Worm (Caenorhabditis elegans) whole organism, L4 larva: Measurements from ENCODE around the gene syg-1.

Experiments used
- D1046.2 ChIP-seq: fragments of 200-800 bp; sonication (Bioruptor generic); IDR thresholded peaks from 2 replicates; pipeline ENCODE4 v1.3.6; 2022; ENCODE audit warnings: missing genetic modification characterization, missing compliant biosample characterization
- F26F4.8 ChIP-seq: fragments of 200-800 bp; sonication (Bioruptor generic); conservative IDR thresholded peaks from 2 replicates; pipeline ENCODE4 v1.3.6; 2022; ENCODE audit warnings: missing genetic modification characterization, missing compliant biosample characterization
- F37D6.2 ChIP-seq: sonication (generic microtip); optimal IDR thresholded peaks from 2 replicates; lab custom pipeline; 2016; ENCODE audit warnings: mild to moderate bottlenecking, missing genetic modification characterization, missing compliant biosample characterization
- F44E2.7 ChIP-seq: fragments of 200-800 bp; sonication (Bioruptor generic); IDR thresholded peaks from 2 replicates; pipeline ENCODE4 v2.1.2; 2022; ENCODE audit warnings: missing genetic modification characterization, missing compliant biosample characterization
- F49E8.2 ChIP-seq: sonication (generic microtip); optimal IDR thresholded peaks from 2 replicates; lab custom pipeline; 2016; ENCODE audit warnings: missing compliant biosample characterization, mild to moderate bottlenecking, missing genetic modification characterization, borderline replicate concordance
- T20F7.1 ChIP-seq: fragments of 200-800 bp; sonication (Bioruptor generic); optimal IDR thresholded peaks from 2 replicates; lab custom pipeline; 2018; ENCODE audit warnings: mild to moderate bottlenecking, missing genetic modification characterization, missing compliant biosample characterization
- T26A8.4 ChIP-seq: fragments of 200-800 bp; sonication (Bioruptor generic); IDR thresholded peaks from 2 replicates; pipeline ENCODE4 v1.3.6; 2022; ENCODE audit warnings: missing genetic modification characterization, missing compliant biosample characterization
- Y75B8A.6 ChIP-seq: fragments of 200-800 bp; sonication (Bioruptor generic); IDR thresholded peaks from 2 replicates; pipeline ENCODE4 v1.3.6; 2022; ENCODE audit warnings: missing genetic modification reagents, missing genetic modification characterization, missing compliant biosample characterization
- ZK337.2 ChIP-seq: fragments of 200-800 bp; sonication (Bioruptor generic); IDR thresholded peaks from 2 replicates; pipeline ENCODE4 v1.3.6; 2022; ENCODE audit warnings: missing genetic modification reagents, missing genetic modification characterization, missing compliant biosample characterization
- aha-1 ChIP-seq: fragments of 150-350 bp; peaks from one replicate; lab custom pipeline; 2014; ENCODE audit warnings: missing biosample characterization, missing genetic modification characterization
- ceh-20 ChIP-seq: fragments of 200-800 bp; sonication (Bioruptor generic); IDR thresholded peaks from 2 replicates; pipeline ENCODE4 v1.3.6; 2022; ENCODE audit warnings: missing genetic modification reagents, missing genetic modification characterization, missing compliant biosample characterization
- ceh-32 ChIP-seq: sonication (generic microtip); optimal IDR thresholded peaks from 2 replicates; lab custom pipeline; 2016; ENCODE audit warnings: mild to moderate bottlenecking, missing genetic modification characterization, missing compliant biosample characterization; ENCODE audit not compliant: poor library complexity
- ceh-44 ChIP-seq: fragments of 200-800 bp; sonication (Bioruptor generic); IDR thresholded peaks from 2 replicates; pipeline ENCODE4 v1.3.6; 2022; ENCODE audit warnings: missing genetic modification reagents, missing genetic modification characterization, missing compliant biosample characterization
- ces-1 ChIP-seq: fragments of 150-350 bp; sonication (generic microtip); optimal IDR thresholded peaks from 4 replicates; lab custom pipeline; 2014; ENCODE audit warnings: missing biosample characterization, missing genetic modification reagents, missing genetic modification characterization
- daf-12 ChIP-seq: fragments of 150-350 bp; optimal IDR thresholded peaks from 2 replicates; lab custom pipeline; 2014; ENCODE audit warnings: missing biosample characterization, missing genetic modification reagents, missing genetic modification characterization
- daf-8 ChIP-seq: fragments of 200-800 bp; sonication (Bioruptor generic); IDR thresholded peaks from 2 replicates; pipeline ENCODE4 v1.3.6; 2022; ENCODE audit warnings: missing genetic modification characterization, missing compliant biosample characterization
- dmd-9 ChIP-seq: fragments of 200-800 bp; sonication (Bioruptor generic); IDR thresholded peaks from 2 replicates; pipeline ENCODE4 v1.3.6; 2022; ENCODE audit warnings: missing genetic modification reagents, missing genetic modification characterization, missing compliant biosample characterization
- dpl-1 ChIP-seq: fragments of 150-350 bp; optimal IDR thresholded peaks from 2 replicates; lab custom pipeline; 2014; ENCODE audit warnings: missing biosample characterization, missing genetic modification reagents, missing genetic modification characterization
- dve-1 ChIP-seq: sonication (generic microtip); optimal IDR thresholded peaks from 2 replicates; lab custom pipeline; 2017; ENCODE audit warnings: antibody characterized with exemption, mild to moderate bottlenecking, missing genetic modification characterization, missing compliant biosample characterization; ENCODE audit not compliant: insufficient read depth
- fkh-10 ChIP-seq: fragments of 150-350 bp; optimal IDR thresholded peaks from 2 replicates; lab custom pipeline; 2014; ENCODE audit warnings: missing biosample characterization, missing genetic modification reagents, missing genetic modification characterization
- hlh-30 ChIP-seq: sonication (generic microtip); optimal IDR thresholded peaks from 2 replicates; lab custom pipeline; 2017; ENCODE audit warnings: antibody characterized with exemption, mild to moderate bottlenecking, missing genetic modification characterization, missing compliant biosample characterization; ENCODE audit not compliant: insufficient read depth
- hmg-1.1 ChIP-seq: fragments of 200-800 bp; sonication (Bioruptor generic); IDR thresholded peaks from 2 replicates; pipeline ENCODE4 v1.3.6; 2022; ENCODE audit warnings: missing genetic modification reagents, missing genetic modification characterization, missing compliant biosample characterization
- lin-13 ChIP-seq: fragments of 150-350 bp; optimal IDR thresholded peaks from 2 replicates; lab custom pipeline; 2014; ENCODE audit warnings: missing biosample characterization, missing genetic modification reagents, missing genetic modification characterization
- lin-39 ChIP-seq: fragments of 150-350 bp; optimal IDR thresholded peaks from 2 replicates; lab custom pipeline; 2014; ENCODE audit warnings: missing biosample characterization, missing genetic modification reagents, missing genetic modification characterization
- lir-3 ChIP-seq: sonication (generic microtip); optimal IDR thresholded peaks from 2 replicates; lab custom pipeline; 2016; ENCODE audit warnings: mild to moderate bottlenecking, missing genetic modification characterization, missing compliant biosample characterization
- lsy-2 ChIP-seq, 2 experiments: fragments of 150-350 bp in 1 of 2; sonication (generic microtip) in 1 of 2; optimal IDR thresholded peaks; 2 replicates each; lab custom pipeline; 2014 to 2017; ENCODE audit warnings: missing biosample characterization in 2 of 2, missing genetic modification characterization in 2 of 2
- madf-9 ChIP-seq: fragments of 200-800 bp; sonication (Bioruptor generic); conservative IDR thresholded peaks from 2 replicates; pipeline ENCODE4 v1.3.6; 2022; ENCODE audit warnings: missing genetic modification reagents, missing genetic modification characterization, missing compliant biosample characterization
- mep-1 ChIP-seq: fragments of 150-350 bp; sonication (generic microtip); optimal IDR thresholded peaks from 3 replicates; lab custom pipeline; 2014; ENCODE audit warnings: missing biosample characterization, missing genetic modification characterization
- mxl-3 ChIP-seq: fragments of 200-800 bp; sonication (Bioruptor generic); optimal IDR thresholded peaks from 2 replicates; lab custom pipeline; 2018; ENCODE audit warnings: mild to moderate bottlenecking, missing genetic modification characterization, missing compliant biosample characterization
- nhr-102 ChIP-seq: sonication (generic microtip); optimal IDR thresholded peaks from 2 replicates; lab custom pipeline; 2016; ENCODE audit warnings: mild to moderate bottlenecking, missing genetic modification characterization, moderate library complexity, missing compliant biosample characterization
- nhr-237 ChIP-seq: sonication (generic microtip); optimal IDR thresholded peaks from 2 replicates; lab custom pipeline; 2017; ENCODE audit warnings: missing biosample characterization, missing genetic modification characterization
- nhr-25 ChIP-seq: sonication (generic microtip); optimal IDR thresholded peaks from 2 replicates; lab custom pipeline; 2017; ENCODE audit warnings: missing genetic modification characterization, mild to moderate bottlenecking, missing compliant biosample characterization, antibody characterized with exemption, moderate library complexity, borderline replicate concordance; ENCODE audit not compliant: insufficient read depth
- nhr-42 ChIP-seq: fragments of 200-800 bp; sonication (Bioruptor generic); IDR thresholded peaks from 2 replicates; pipeline ENCODE4 v1.3.6; 2022; ENCODE audit warnings: missing genetic modification characterization, missing compliant biosample characterization
- nhr-48 ChIP-seq: sonication (generic microtip); optimal IDR thresholded peaks from 2 replicates; lab custom pipeline; 2016; ENCODE audit warnings: mild to moderate bottlenecking, missing genetic modification characterization, missing compliant biosample characterization
- nhr-76 ChIP-seq: fragments of 150-350 bp; optimal IDR thresholded peaks from 2 replicates; lab custom pipeline; 2014; ENCODE audit warnings: missing biosample characterization, missing genetic modification characterization
- pha-4 ChIP-seq, 2 experiments: fragments of 150-350 bp in 1 of 2; fragments of 200-800 bp in 1 of 2; sonication (Bioruptor generic) in 1 of 2; IDR thresholded peaks in 1 of 2; optimal IDR thresholded peaks in 1 of 2; 2 replicates each; pipeline versions ENCODE4 v1.3.6 to Lab custom; 2014 to 2022; ENCODE audit warnings: missing genetic modification characterization in 2 of 2, missing genetic modification reagents in 2 of 2, missing biosample characterization in 1 of 2, missing compliant biosample characterization in 1 of 2
- pqm-1 ChIP-seq: sonication (generic microtip); optimal IDR thresholded peaks from 2 replicates; lab custom pipeline; 2017; ENCODE audit warnings: missing biosample characterization, missing genetic modification characterization
- rbr-2 ChIP-seq: sonication (generic microtip); optimal IDR thresholded peaks from 2 replicates; lab custom pipeline; 2016; ENCODE audit warnings: missing genotype, missing genetic modification characterization, missing compliant biosample characterization
- saeg-2 ChIP-seq: fragments of 200-800 bp; sonication (Bioruptor generic); IDR thresholded peaks from 2 replicates; pipeline ENCODE4 v1.3.6; 2022; ENCODE audit warnings: missing genetic modification reagents, missing genetic modification characterization, missing compliant biosample characterization
- set-16 ChIP-seq: fragments of 200-800 bp; sonication (Bioruptor generic); IDR thresholded peaks from 2 replicates; pipeline ENCODE4 v1.3.6; 2022; ENCODE audit warnings: missing genetic modification reagents, missing genetic modification characterization, missing compliant biosample characterization
- snpc-1.2 ChIP-seq: fragments of 200-800 bp; sonication (Bioruptor generic); IDR thresholded peaks from 2 replicates; pipeline ENCODE4 v1.3.6; 2022; ENCODE audit warnings: missing genetic modification reagents, missing genetic modification characterization, missing compliant biosample characterization
- spr-3 ChIP-seq: fragments of 200-800 bp; sonication (Bioruptor generic); optimal IDR thresholded peaks from 2 replicates; lab custom pipeline; 2018; ENCODE audit warnings: mild to moderate bottlenecking, missing genetic modification characterization, missing compliant biosample characterization
- unc-39 ChIP-seq: sonication (generic microtip); optimal IDR thresholded peaks from 2 replicates; lab custom pipeline; 2017; ENCODE audit warnings: missing biosample characterization, missing genetic modification characterization
- unc-62 ChIP-seq, 3 experiments: fragments of 150-350 bp in 1 of 3; sonication (generic microtip); optimal IDR thresholded peaks in 2 of 3; peaks in 1 of 3; 1 replicate in 1 of 3; 2 replicates in 2 of 3; lab custom pipeline; 2014 to 2017; ENCODE audit warnings: missing biosample characterization in 3 of 3, missing genetic modification characterization in 3 of 3, missing genetic modification reagents in 3 of 3, missing genotype in 1 of 3
- zfp-2 ChIP-seq: sonication (generic microtip); optimal IDR thresholded peaks from 2 replicates; lab custom pipeline; 2016; ENCODE audit warnings: mild to moderate bottlenecking, missing genetic modification characterization, missing compliant biosample characterization
- zfp-3 ChIP-seq: fragments of 200-800 bp; sonication (Bioruptor generic); conservative IDR thresholded peaks from 2 replicates; pipeline ENCODE4 v1.3.6; 2022; ENCODE audit warnings: missing genetic modification reagents, missing genetic modification characterization, missing compliant biosample characterization

The syg-1 gene

DNA sequence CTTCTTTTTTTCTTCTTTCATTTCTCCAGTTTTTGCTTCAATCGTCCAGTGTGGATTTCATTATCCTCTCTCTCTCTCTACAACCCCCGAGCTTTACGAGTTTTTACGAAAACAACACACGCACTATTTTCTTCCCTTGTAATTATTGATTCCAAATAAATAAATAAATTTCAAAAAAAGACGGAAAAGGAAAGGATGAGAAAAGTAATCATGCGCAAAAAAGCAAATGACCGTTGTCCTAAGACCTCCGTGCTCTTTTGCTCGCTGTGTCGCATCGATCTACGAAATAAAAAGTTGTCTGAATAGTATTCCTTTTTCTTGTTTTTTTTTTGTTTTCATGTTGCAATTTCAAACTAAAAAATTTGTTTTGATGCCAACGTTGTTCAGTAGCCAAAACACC, 35.5 kb upstream of the syg-1 start:
- no peak for TF ChIP-seq nhr-48
- peak; percentile 54 for TF ChIP-seq fkh-10 (GFP tag; lab: Kevin White, UChicago)
- peak; percentile 53 for TF ChIP-seq hlh-30 (tag; lab: Kevin White, UChicago)

ce11 chrX:2549322-2549721, 34.2 kb upstream of the syg-1 start:
- TF ChIP-seq Y75B8A.6 (GFP tag; lab: Robert Waterston, UW) = 0 out of 2 replicates have a peak, but pooled peaks have one; percentile 72
- 0 out of 2 replicates have a peak, but pooled peaks have one; percentile 44 for TF ChIP-seq ceh-44
- peak; percentile 75 for TF ChIP-seq hlh-30 (tag; lab: Kevin White, UChicago)
- TF ChIP-seq dve-1 (tag; lab: Kevin White, UChicago) = peak; percentile 69
- TF ChIP-seq nhr-48 = peak; percentile 59
- peak; percentile 11; the same call in 1 of the 2 replicates for TF ChIP-seq ceh-20 (GFP tag; lab: Robert Waterston, UW)
- TF ChIP-seq nhr-237 = no peak
- TF ChIP-seq daf-12 = no peak
- TF ChIP-seq D1046.2 (GFP tag; lab: Robert Waterston, UW) = no peak
- TF ChIP-seq pha-4 (GFP tag; IDR thresholded peaks at IDR 0.05; lab: Robert Waterston, UW) = peak; percentile 81
- no peak for TF ChIP-seq pha-4 (tag; optimal IDR thresholded peaks at IDR 0.05; lab: Kevin White, UChicago)
- peak; percentile 77; the same call in 1 of the 2 replicates for TF ChIP-seq F26F4.8 (GFP tag; lab: Robert Waterston, UW)
- 0 out of 2 replicates have a peak, but pooled peaks have one; percentile 50 for TF ChIP-seq dmd-9 (GFP tag; lab: Robert Waterston, UW)
- peak; percentile 41 for TF ChIP-seq F49E8.2 (tag; lab: Kevin White, UChicago)
- peak; percentile 94 for TF ChIP-seq hmg-1.1
- peak; percentile 6 for TF ChIP-seq dpl-1
- peak; percentile 7 for TF ChIP-seq spr-3 (GFP tag; lab: Kevin White, UChicago)
- TF ChIP-seq unc-62 (GFP tag; optimal IDR thresholded peaks at IDR 0.05 in 1 of 2; lab: Kevin White, UChicago) = peak in 1 of 2 experiments; percentile 85
- no peak for TF ChIP-seq unc-62 (tag; optimal IDR thresholded peaks at IDR 0.05; lab: Kevin White, UChicago)
- 0 out of 2 replicates have a peak, but pooled peaks have one; percentile 52 for TF ChIP-seq zfp-3 (GFP tag; lab: Robert Waterston, UW)
- peak; percentile 89 for TF ChIP-seq mep-1
- peak; percentile 57 for TF ChIP-seq nhr-102
- peak; percentile 28 for TF ChIP-seq T20F7.1 (GFP tag; lab: Kevin White, UChicago)
- TF ChIP-seq ceh-32 (tag; lab: Kevin White, UChicago) = peak; percentile 68
- TF ChIP-seq T26A8.4 (GFP tag; lab: Robert Waterston, UW) = peak; percentile 80
- TF ChIP-seq snpc-1.2 (GFP tag; lab: Robert Waterston, UW) = peak; percentile 90
- TF ChIP-seq madf-9 (GFP tag; lab: Robert Waterston, UW) = peak; percentile 55
- TF ChIP-seq fkh-10 (GFP tag; lab: Kevin White, UChicago) = peak; percentile 49
- no peak for TF ChIP-seq daf-8 (GFP tag; lab: Robert Waterston, UW)
- TF ChIP-seq F37D6.2 (tag; lab: Kevin White, UChicago) = peak; percentile 7
- peak; percentile 51; the same call in 1 of the 2 replicates for TF ChIP-seq ZK337.2 (GFP tag; lab: Robert Waterston, UW)
- TF ChIP-seq rbr-2 (tag; lab: Kevin White, UChicago) = peak; percentile 69
- no peak for TF ChIP-seq unc-39 (tag; lab: Kevin White, UChicago)
- TF ChIP-seq zfp-2 (tag; lab: Kevin White, UChicago) = peak; percentile 26
- TF ChIP-seq mxl-3 = no peak
- no peak for TF ChIP-seq lin-39
- TF ChIP-seq lir-3 (tag; lab: Kevin White, UChicago) = peak; percentile 74
- TF ChIP-seq saeg-2 = no peak
- TF ChIP-seq ces-1 (GFP tag; lab: Kevin White, UChicago) = no peak
- TF ChIP-seq lsy-2 (tag; optimal IDR thresholded peaks at IDR 0.05; lab: Kevin White, UChicago) = peak in 1 of 2 experiments; percentile 65
- peak; percentile 71 for TF ChIP-seq lin-13 (GFP tag; lab: Kevin White, UChicago)
- no peak for TF ChIP-seq pqm-1
- TF ChIP-seq nhr-76 (tag; lab: Kevin White, UChicago) = no peak
- peak; percentile 79 for TF ChIP-seq nhr-42
- TF ChIP-seq nhr-25 = no peak
- peak; percentile 84; the same call in 1 of the 2 replicates for TF ChIP-seq F44E2.7 (GFP tag; lab: Robert Waterston, UW)
- peak; percentile 28; the same call in 1 of the 2 replicates for TF ChIP-seq set-16 (GFP tag; lab: Robert Waterston, UW)
- peak; percentile 92 for TF ChIP-seq aha-1 (tag; lab: Kevin White, UChicago)
